Worm (Caenorhabditis elegans) whole organism, early embryonic: ENCODE measurements around the gene cah-4.

Source experiments
- F13C5.2 ChIP-seq: sonication (generic microtip); optimal IDR thresholded peaks from 2 replicates; lab custom pipeline; 2017; ENCODE audit warnings: mild to moderate bottlenecking, missing genetic modification characterization, inconsistent platforms, missing compliant biosample characterization
- ama-1 ChIP-seq: fragments of 150-350 bp; optimal IDR thresholded peaks from 2 replicates; lab custom pipeline; 2014
- ets-7 ChIP-seq: sonication (generic microtip); optimal IDR thresholded peaks from 2 replicates; lab custom pipeline; 2016; ENCODE audit warnings: missing genotype, missing genetic modification characterization, missing compliant biosample characterization
- flt-1 ChIP-seq: fragments of 200-800 bp; sonication (Bioruptor generic); IDR thresholded peaks from 2 replicates; pipeline ENCODE4 v1.3.6; 2022; ENCODE audit warnings: missing genetic modification characterization, missing compliant biosample characterization
- hmg-4 ChIP-seq: fragments of 200-800 bp; sonication (Bioruptor generic); optimal IDR thresholded peaks from 2 replicates; lab custom pipeline; 2018; ENCODE audit warnings: mild to moderate bottlenecking, missing genetic modification characterization, missing compliant biosample characterization
- pes-1 ChIP-seq: fragments of 200-800 bp; sonication (Bioruptor generic); IDR thresholded peaks from 2 replicates; pipeline ENCODE4 v1.3.6; 2022; ENCODE audit warnings: missing genetic modification reagents, missing genetic modification characterization, missing compliant biosample characterization
- sea-1 ChIP-seq: fragments of 200-800 bp; sonication (Bioruptor generic); conservative IDR thresholded peaks from 2 replicates; pipeline ENCODE4 v1.3.6; 2022; ENCODE audit warnings: missing genetic modification characterization, missing compliant biosample characterization
- tbx-11 ChIP-seq: fragments of 200-800 bp; sonication (Bioruptor generic); IDR thresholded peaks from 2 replicates; pipeline ENCODE4 v1.3.6; 2022; ENCODE audit warnings: missing genetic modification characterization, missing compliant biosample characterization

DNA sequence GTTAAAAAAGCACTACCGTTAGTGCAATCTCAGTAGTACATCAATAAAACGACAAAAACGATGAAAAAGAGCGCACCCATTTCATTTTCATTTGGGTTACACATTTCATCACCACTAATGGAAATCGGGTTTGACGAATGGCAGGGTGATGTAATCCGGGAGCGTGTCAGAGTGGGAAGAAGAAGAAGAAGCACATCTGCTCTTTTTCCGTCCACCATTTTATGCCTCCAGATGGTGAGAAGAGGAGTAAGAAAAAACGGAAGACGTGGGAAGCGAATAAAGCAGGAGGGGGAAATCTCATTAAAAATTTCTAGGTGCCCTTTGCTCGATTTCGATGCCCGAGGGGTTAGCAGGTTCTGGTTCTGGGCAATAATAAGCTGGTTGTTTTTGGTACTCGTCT, 36.3 kb upstream of the cah-4 start:
- TF ChIP-seq F13C5.2 (tag; lab: Kevin White, UChicago) (no peak), ets-7 (tag; lab: Kevin White, UChicago) (no peak), sea-1 (no peak), hmg-4 (GFP tag; lab: Kevin White, UChicago) (no peak), ama-1 (lab: Kevin White, UChicago) (no peak), flt-1 (no peak), pes-1 (GFP tag; lab: Robert Waterston, UW) (no peak), tbx-11 (GFP tag; lab: Robert Waterston, UW) (no peak)
